Worm (Caenorhabditis elegans) whole organism, young adult: ENCODE measurements around the gene nlp-9.
A peak's percentile ranks its signal among the peaks of the same experiment; 100 is the strongest.

Experiments used
- B0261.1 ChIP-seq: sonication (generic microtip); optimal IDR thresholded peaks from 2 replicates; lab custom pipeline; 2016; ENCODE audit warnings: mild to moderate bottlenecking, missing genetic modification characterization, moderate library complexity, missing compliant biosample characterization
- D2030.7 ChIP-seq: fragments of 200-800 bp; sonication (Bioruptor generic); IDR thresholded peaks from 2 replicates; pipeline ENCODE4 v1.3.6; 2022; ENCODE audit warnings: missing genetic modification reagents, missing genetic modification characterization, missing compliant biosample characterization
- Y79H2A.3 ChIP-seq: fragments of 200-800 bp; sonication (Bioruptor generic); conservative IDR thresholded peaks from 2 replicates; pipeline ENCODE4 v1.3.6; 2022; ENCODE audit warnings: missing genetic modification reagents, missing genetic modification characterization, missing compliant biosample characterization
- akir-1 ChIP-seq: fragments of 200-800 bp; sonication (Bioruptor generic); optimal IDR thresholded peaks from 2 replicates; lab custom pipeline; 2018; ENCODE audit warnings: mild to moderate bottlenecking, missing genetic modification characterization, moderate library complexity, missing compliant biosample characterization
- ama-1 ChIP-seq, 3 experiments: fragments of 150-350 bp in 1 of 3; sonication (generic microtip) in 2 of 3; optimal IDR thresholded peaks; 2 replicates each; lab custom pipeline; 2014 to 2018; ENCODE audit warnings: missing biosample characterization in 2 of 3, missing genetic modification characterization in 2 of 3, missing genetic modification reagents in 2 of 3
- atf-7 ChIP-seq: sonication (generic microtip); optimal IDR thresholded peaks from 2 replicates; lab custom pipeline; 2017; ENCODE audit warnings: mild to moderate bottlenecking, missing genetic modification characterization, missing compliant biosample characterization
- athp-1 ChIP-seq: sonication (generic microtip); optimal IDR thresholded peaks from 2 replicates; lab custom pipeline; 2017; ENCODE audit warnings: mild to moderate bottlenecking, missing genetic modification characterization, missing compliant biosample characterization
- attf-5 ChIP-seq: fragments of 200-800 bp; sonication (Bioruptor generic); optimal IDR thresholded peaks from 2 replicates; lab custom pipeline; 2018; ENCODE audit warnings: mild to moderate bottlenecking, missing genetic modification characterization, missing compliant biosample characterization
- bed-1 ChIP-seq: fragments of 200-800 bp; sonication (Bioruptor generic); IDR thresholded peaks from 2 replicates; pipeline ENCODE4 v1.3.6; 2022; ENCODE audit warnings: missing genetic modification reagents, missing genetic modification characterization, missing compliant biosample characterization
- cebp-1 ChIP-seq, 2 experiments: fragments of 200-800 bp in 1 of 2; sonication (Bioruptor generic) in 1 of 2; sonication (generic microtip) in 1 of 2; IDR thresholded peaks in 1 of 2; optimal IDR thresholded peaks in 1 of 2; 2 replicates each; pipeline versions ENCODE4 v1.3.6 to Lab custom; 2017 to 2022; ENCODE audit warnings: missing compliant biosample characterization in 2 of 2, missing genetic modification characterization in 2 of 2, mild to moderate bottlenecking in 1 of 2, missing genetic modification reagents in 1 of 2, moderate library complexity in 1 of 2
- cebp-2 ChIP-seq: fragments of 200-800 bp; sonication (Bioruptor generic); IDR thresholded peaks from 2 replicates; pipeline ENCODE4 v1.3.6; 2022; ENCODE audit warnings: missing genetic modification characterization, missing compliant biosample characterization
- ceh-100 ChIP-seq: fragments of 200-800 bp; sonication (Bioruptor generic); IDR thresholded peaks from 2 replicates; pipeline ENCODE4 v1.3.6; 2022; ENCODE audit warnings: missing genetic modification reagents, missing genetic modification characterization, missing compliant biosample characterization
- ceh-27 ChIP-seq: fragments of 200-800 bp; sonication (Bioruptor generic); optimal IDR thresholded peaks from 2 replicates; lab custom pipeline; 2018; ENCODE audit warnings: mild to moderate bottlenecking, missing genetic modification characterization, moderate library complexity, missing compliant biosample characterization
- ceh-79 ChIP-seq: sonication (generic microtip); optimal IDR thresholded peaks from 2 replicates; lab custom pipeline; 2017; ENCODE audit warnings: mild to moderate bottlenecking, missing genetic modification characterization, missing compliant biosample characterization
- chd-7 ChIP-seq: sonication (generic microtip); optimal IDR thresholded peaks from 2 replicates; lab custom pipeline; 2016; ENCODE audit warnings: mild to moderate bottlenecking, missing genetic modification characterization, moderate library complexity, missing compliant biosample characterization
- die-1 ChIP-seq: sonication (generic microtip); optimal IDR thresholded peaks from 2 replicates; lab custom pipeline; 2016; ENCODE audit warnings: missing genotype, mild to moderate bottlenecking, missing genetic modification characterization, missing compliant biosample characterization
- dox-1 ChIP-seq: fragments of 200-800 bp; sonication (Bioruptor generic); IDR thresholded peaks from 2 replicates; pipeline ENCODE4 v1.3.6; 2022; ENCODE audit warnings: missing genetic modification reagents, missing genetic modification characterization, missing compliant biosample characterization
- dpff-1 ChIP-seq: sonication (generic microtip); optimal IDR thresholded peaks from 2 replicates; lab custom pipeline; 2017; ENCODE audit warnings: mild to moderate bottlenecking, missing genetic modification characterization, missing compliant biosample characterization
- dpl-1 ChIP-seq: fragments of 150-350 bp; optimal IDR thresholded peaks from 2 replicates; lab custom pipeline; 2014; ENCODE audit warnings: missing biosample characterization, missing genetic modification reagents, missing genetic modification characterization
- egrh-3 ChIP-seq: fragments of 200-800 bp; sonication (Bioruptor generic); IDR thresholded peaks from 2 replicates; pipeline ENCODE4 v1.3.6; 2022; ENCODE audit warnings: missing genetic modification reagents, missing genetic modification characterization, missing compliant biosample characterization
- ekl-4 ChIP-seq: fragments of 200-800 bp; sonication (Bioruptor generic); IDR thresholded peaks from 2 replicates; pipeline ENCODE4 v1.3.6; 2022; ENCODE audit warnings: missing genetic modification reagents, missing genetic modification characterization, missing compliant biosample characterization
- ets-4 ChIP-seq: fragments of 200-800 bp; sonication (Bioruptor generic); optimal IDR thresholded peaks from 2 replicates; lab custom pipeline; 2018; ENCODE audit warnings: mild to moderate bottlenecking, missing genetic modification characterization, missing compliant biosample characterization
- fkh-3 ChIP-seq: sonication (generic microtip); optimal IDR thresholded peaks from 2 replicates; lab custom pipeline; 2016; ENCODE audit warnings: mild to moderate bottlenecking, missing genetic modification characterization, missing compliant biosample characterization
- him-1 ChIP-seq: sonication (generic microtip); optimal IDR thresholded peaks from 2 replicates; lab custom pipeline; 2016; ENCODE audit warnings: missing genotype, missing genetic modification reagents, missing genetic modification characterization, missing compliant biosample characterization
- hlh-26 ChIP-seq: fragments of 200-800 bp; sonication (Bioruptor generic); conservative IDR thresholded peaks from 2 replicates; pipeline ENCODE4 v1.3.6; 2022; ENCODE audit warnings: missing genetic modification reagents, missing genetic modification characterization, missing compliant biosample characterization
- hmg-20 ChIP-seq: fragments of 200-800 bp; sonication (Bioruptor generic); IDR thresholded peaks from 2 replicates; pipeline ENCODE4 v1.3.6; 2022; ENCODE audit warnings: missing genetic modification reagents, missing genetic modification characterization, missing compliant biosample characterization
- hrde-1 ChIP-seq: sonication (generic microtip); optimal IDR thresholded peaks from 2 replicates; lab custom pipeline; 2016; ENCODE audit warnings: missing genetic modification characterization, mild to moderate bottlenecking, missing compliant biosample characterization, moderate library complexity, missing genotype, missing genetic modification reagents, borderline replicate concordance
- hsf-1 ChIP-seq: fragments of 200-800 bp; sonication (Bioruptor generic); IDR thresholded peaks from 2 replicates; pipeline ENCODE4 v1.3.6; 2022; ENCODE audit warnings: missing genetic modification reagents, missing genetic modification characterization, missing compliant biosample characterization
- lin-26 ChIP-seq: fragments of 200-800 bp; sonication (Bioruptor generic); IDR thresholded peaks from 2 replicates; pipeline ENCODE4 v1.3.6; 2022; ENCODE audit warnings: missing genetic modification reagents, missing genetic modification characterization, missing compliant biosample characterization
- lin-40 ChIP-seq: sonication (generic microtip); optimal IDR thresholded peaks from 2 replicates; lab custom pipeline; 2016; ENCODE audit warnings: missing genetic modification characterization, mild to moderate bottlenecking, missing compliant biosample characterization, missing genotype, missing genetic modification reagents
- lsy-27 ChIP-seq: sonication (generic microtip); optimal IDR thresholded peaks from 2 replicates; lab custom pipeline; 2017; ENCODE audit warnings: missing genetic modification characterization, mild to moderate bottlenecking, missing compliant biosample characterization, antibody characterized with exemption, missing genotype, borderline replicate concordance; ENCODE audit not compliant: insufficient read depth
- madf-3 ChIP-seq: fragments of 200-800 bp; sonication (Bioruptor generic); IDR thresholded peaks from 2 replicates; pipeline ENCODE4 v1.3.6; 2022; ENCODE audit warnings: missing genetic modification reagents, missing genetic modification characterization, missing compliant biosample characterization
- mes-4 ChIP-seq: sonication (generic microtip); optimal IDR thresholded peaks from 2 replicates; lab custom pipeline; 2016; ENCODE audit warnings: missing genotype, missing genetic modification characterization, missing compliant biosample characterization
- mxl-1 ChIP-seq: sonication (generic microtip); optimal IDR thresholded peaks from 2 replicates; lab custom pipeline; 2016; ENCODE audit warnings: missing genetic modification characterization, missing compliant biosample characterization
- nfya-1 ChIP-seq: sonication (generic microtip); optimal IDR thresholded peaks from 2 replicates; lab custom pipeline; 2017; ENCODE audit warnings: antibody characterized with exemption, missing compliant biosample characterization, missing genetic modification characterization, borderline replicate concordance; ENCODE audit not compliant: insufficient read depth
- nhr-179 ChIP-seq: sonication (generic microtip); optimal IDR thresholded peaks from 2 replicates; lab custom pipeline; 2016; ENCODE audit warnings: mild to moderate bottlenecking, missing genetic modification characterization, missing compliant biosample characterization
- nhr-80 ChIP-seq: sonication (generic microtip); optimal IDR thresholded peaks from 2 replicates; lab custom pipeline; 2016; ENCODE audit warnings: missing genetic modification characterization, missing compliant biosample characterization
- pha-4 ChIP-seq: fragments of 150-350 bp; sonication (generic microtip); optimal IDR thresholded peaks from 2 replicates; lab custom pipeline; 2014; ENCODE audit warnings: missing biosample characterization, missing genetic modification reagents, missing genetic modification characterization
- snpc-3.4 ChIP-seq: sonication (generic microtip); optimal IDR thresholded peaks from 2 replicates; lab custom pipeline; 2017; ENCODE audit warnings: missing genetic modification characterization, mild to moderate bottlenecking, missing compliant biosample characterization, antibody characterized with exemption, moderate library complexity, missing genotype, missing genetic modification reagents
- snpc-4 ChIP-seq, 5 experiments: fragments of 150-350 bp in 1 of 5; sonication (generic microtip) in 4 of 5; optimal IDR thresholded peaks; 2 replicates each; lab custom pipeline; 2014 to 2018; ENCODE audit warnings: missing genetic modification characterization in 5 of 5, missing biosample characterization in 3 of 5, antibody characterized with exemption in 2 of 5, mild to moderate bottlenecking in 2 of 5, missing compliant biosample characterization in 2 of 5, missing genotype in 2 of 5, moderate library complexity in 2 of 5, missing genetic modification reagents in 1 of 5
- tbp1 ChIP-seq: fragments of 200-800 bp; sonication (Bioruptor generic); optimal IDR thresholded peaks from 2 replicates; lab custom pipeline; 2018; ENCODE audit warnings: mild to moderate bottlenecking, missing genetic modification characterization, missing compliant biosample characterization
- tlf-1 ChIP-seq: fragments of 200-800 bp; sonication (Bioruptor generic); optimal IDR thresholded peaks from 2 replicates; lab custom pipeline; 2018; ENCODE audit warnings: mild to moderate bottlenecking, missing genetic modification characterization, missing compliant biosample characterization
- xnd-1 ChIP-seq: sonication (generic microtip); optimal IDR thresholded peaks from 2 replicates; lab custom pipeline; 2016; ENCODE audit warnings: missing genotype, missing genetic modification reagents, missing genetic modification characterization, missing compliant biosample characterization
- zfh-2 ChIP-seq: fragments of 200-800 bp; sonication (Bioruptor generic); conservative IDR thresholded peaks from 2 replicates; pipeline ENCODE4 v1.3.6; 2022; ENCODE audit warnings: missing genetic modification reagents, missing genetic modification characterization, missing compliant biosample characterization
- zim-3 ChIP-seq: sonication (generic microtip); optimal IDR thresholded peaks from 2 replicates; lab custom pipeline; 2017; ENCODE audit warnings: mild to moderate bottlenecking, missing genetic modification characterization, moderate library complexity, missing compliant biosample characterization
- ztf-25 ChIP-seq: fragments of 200-800 bp; sonication (Bioruptor generic); IDR thresholded peaks from 2 replicates; pipeline ENCODE4 v1.3.6; 2022; ENCODE audit warnings: missing genetic modification reagents, missing genetic modification characterization, missing compliant biosample characterization

Gene nlp-9

DNA sequence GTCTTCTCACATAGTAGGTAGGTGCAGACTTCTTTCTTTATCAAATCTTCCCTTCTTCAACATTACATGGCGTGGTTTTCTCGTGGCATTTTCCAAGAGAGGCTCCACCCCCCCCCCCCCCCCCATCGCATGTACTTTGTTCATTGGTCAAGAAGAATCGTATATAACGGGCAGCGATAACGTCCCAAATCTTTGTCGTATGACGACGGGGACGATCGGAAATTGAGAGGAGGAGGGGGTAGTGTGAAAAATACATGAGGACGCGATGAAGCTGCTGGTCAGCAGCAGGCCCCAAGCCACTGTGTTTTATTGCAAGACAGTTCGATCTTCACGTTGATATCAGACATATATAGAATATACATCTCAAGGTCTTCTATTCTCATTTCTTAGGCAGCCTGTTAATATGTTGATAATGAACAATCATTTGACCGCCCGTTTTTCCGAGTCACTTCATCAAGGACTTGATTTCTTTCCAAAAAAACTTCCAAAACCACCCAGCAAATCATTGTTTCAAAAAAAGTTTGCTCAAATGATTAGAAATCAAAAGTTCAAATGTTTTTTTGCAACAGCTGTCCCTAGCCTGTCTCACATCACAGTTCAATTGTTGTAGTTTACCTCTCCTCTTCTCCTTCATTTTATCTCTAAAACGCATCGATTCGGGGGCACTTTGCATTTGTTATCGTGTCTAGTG lies 32.8 kb upstream of the nlp-9 start (continued):
- TF ChIP-seq tlf-1 (no peak), mes-4 (tag; lab: Kevin White, UChicago) (no peak), ama-1 (optimal IDR thresholded peaks at IDR 0.05; lab: Kevin White, UChicago) (peak; percentile 15), ama-1 (GFP tag; optimal IDR thresholded peaks at IDR 0.05; lab: Kevin White, UChicago) (no peak), hmg-20 (GFP tag; lab: Robert Waterston, UW) (no peak), ekl-4 (GFP tag; lab: Robert Waterston, UW) (peak; percentile 31; the same call in 1 of the 2 replicates), xnd-1 (no peak), cebp-1 (GFP tag; IDR thresholded peaks at IDR 0.05; lab: Robert Waterston, UW) (0 out of 2 replicates have a peak, but pooled peaks have one; percentile 10), cebp-1 (tag; optimal IDR thresholded peaks at IDR 0.05; lab: Kevin White, UChicago) (peak; percentile 50), athp-1 (tag; lab: Kevin White, UChicago) (no peak), nhr-80 (tag; lab: Kevin White, UChicago) (peak; percentile 42), atf-7 (peak; percentile 2), ceh-27 (GFP tag; lab: Kevin White, UChicago) (no peak), dpl-1 (GFP tag; lab: Kevin White, UChicago) (no peak), ztf-25 (GFP tag; lab: Robert Waterston, UW) (no peak), fkh-3 (tag; lab: Kevin White, UChicago) (no peak), cebp-2 (GFP tag; lab: Robert Waterston, UW) (no peak), snpc-4 (GFP tag; optimal IDR thresholded peaks at IDR 0.05; lab: Kevin White, UChicago) (no peak), snpc-4 (tag; optimal IDR thresholded peaks at IDR 0.05; lab: Kevin White, UChicago) (no peak), ceh-100 (GFP tag; lab: Robert Waterston, UW) (no peak), B0261.1 (tag; lab: Kevin White, UChicago) (no peak), hrde-1 (tag; lab: Kevin White, UChicago) (no peak), ets-4 (GFP tag; lab: Kevin White, UChicago) (no peak), ceh-79 (tag; lab: Kevin White, UChicago) (peak; percentile 42), nhr-179 (tag; lab: Kevin White, UChicago) (no peak), him-1 (tag; lab: Kevin White, UChicago) (no peak), zim-3 (no peak), zfh-2 (GFP tag; lab: Robert Waterston, UW) (peak; percentile 65), bed-1 (GFP tag; lab: Robert Waterston, UW) (no peak), tbp1 (peak; percentile 36), mxl-1 (tag; lab: Kevin White, UChicago) (no peak), attf-5 (GFP tag; lab: Kevin White, UChicago) (no peak), pha-4 (tag; lab: Kevin White, UChicago) (no peak), D2030.7 (no peak), hsf-1 (GFP tag; lab: Robert Waterston, UW) (no peak), madf-3 (no peak), lin-26 (GFP tag; lab: Robert Waterston, UW) (peak; percentile 50; the same call in 1 of the 2 replicates), die-1 (tag; lab: Kevin White, UChicago) (no peak), dox-1 (no peak), egrh-3 (GFP tag; lab: Robert Waterston, UW) (peak; percentile 92), dpff-1 (no peak), Y79H2A.3 (GFP tag; lab: Robert Waterston, UW) (no peak), lsy-27 (tag; lab: Kevin White, UChicago) (no peak), chd-7 (peak; percentile 7), hlh-26 (GFP tag; lab: Robert Waterston, UW) (no peak), lin-40 (tag; lab: Kevin White, UChicago) (no peak), akir-1 (no peak), snpc-3.4 (tag; lab: Kevin White, UChicago) (no peak), nfya-1 (tag; lab: Kevin White, UChicago) (no peak)
